Fruit fly (Drosophila melanogaster) whole organism, adult: Measurements from ENCODE around the gene CG31183.

Experiments used
- CG11617 ChIP-seq: fragments of 200-800 bp; sonication (Bioruptor generic); optimal IDR thresholded peaks from 2 replicates; lab custom pipeline; 2017; ENCODE audit warnings: mild to moderate bottlenecking, missing biosample characterization, missing genetic modification reagents, missing genetic modification characterization
- CG12768 ChIP-seq: fragments of 200-800 bp; sonication (Bioruptor generic); optimal IDR thresholded peaks from 2 replicates; lab custom pipeline; 2017; ENCODE audit warnings: missing biosample characterization, missing genetic modification characterization, mild to moderate bottlenecking, moderate library complexity, missing genetic modification reagents
- CG14711 ChIP-seq: fragments of 200-800 bp; sonication (Bioruptor generic); optimal IDR thresholded peaks from 2 replicates; lab custom pipeline; 2018; ENCODE audit warnings: missing biosample characterization, mild to moderate bottlenecking, missing genetic modification characterization, moderate library complexity
- CG1620 ChIP-seq: fragments of 200-800 bp; sonication (Bioruptor generic); optimal IDR thresholded peaks from 2 replicates; lab custom pipeline; 2016; ENCODE audit warnings: missing biosample characterization, missing genetic modification characterization
- CG33017 ChIP-seq: fragments of 200-800 bp; sonication (Bioruptor generic); optimal IDR thresholded peaks from 2 replicates; lab custom pipeline; 2018; ENCODE audit warnings: missing biosample characterization, mild to moderate bottlenecking, missing genetic modification characterization, moderate library complexity
- CG5204 ChIP-seq: fragments of 200-800 bp; sonication (Bioruptor generic); optimal IDR thresholded peaks from 2 replicates; lab custom pipeline; 2016; ENCODE audit warnings: missing biosample characterization, missing genetic modification characterization
- CG7045 ChIP-seq: fragments of 200-800 bp; sonication (Bioruptor generic); optimal IDR thresholded peaks from 2 replicates; lab custom pipeline; 2017; ENCODE audit warnings: missing biosample characterization, mild to moderate bottlenecking, missing genetic modification characterization
- CG7101 ChIP-seq: fragments of 200-800 bp; sonication (Bioruptor generic); optimal IDR thresholded peaks from 2 replicates; lab custom pipeline; 2018; ENCODE audit warnings: missing biosample characterization, mild to moderate bottlenecking, missing genetic modification characterization, moderate library complexity
- Clk ChIP-seq: fragments of 200-800 bp; sonication (Bioruptor generic); optimal IDR thresholded peaks from 2 replicates; lab custom pipeline; 2017; ENCODE audit warnings: missing biosample characterization, missing genetic modification characterization
- Crg-1 ChIP-seq: fragments of 200-800 bp; sonication (Bioruptor generic); optimal IDR thresholded peaks from 2 replicates; lab custom pipeline; 2016; ENCODE audit warnings: missing biosample characterization, missing genetic modification characterization
- Hr96 ChIP-seq: fragments of 200-800 bp; sonication (Bioruptor generic); optimal IDR thresholded peaks from 2 replicates; lab custom pipeline; 2016; ENCODE audit warnings: missing biosample characterization, missing genetic modification characterization
- Mnt ChIP-seq: fragments of 200-800 bp; sonication (Bioruptor generic); optimal IDR thresholded peaks from 2 replicates; lab custom pipeline; 2016; ENCODE audit warnings: missing biosample characterization, mild to moderate bottlenecking, missing genetic modification characterization
- bab1 ChIP-seq: fragments of 200-800 bp; sonication (Bioruptor generic); optimal IDR thresholded peaks from 3 replicates; lab custom pipeline; 2019; ENCODE audit warnings: missing biosample characterization, mild to moderate bottlenecking, missing genetic modification characterization, moderate library complexity
- cic ChIP-seq: fragments of 200-800 bp; sonication (Bioruptor generic); optimal IDR thresholded peaks from 2 replicates; lab custom pipeline; 2017; ENCODE audit warnings: missing biosample characterization, mild to moderate bottlenecking, missing genetic modification characterization, moderate library complexity
- cnc ChIP-seq, 2 experiments: fragments of >200 bp; optimal IDR thresholded peaks; 2 replicates each; lab custom pipeline; 2017
- kay ChIP-seq: fragments of 200-800 bp; sonication (Bioruptor generic); peaks from one replicate; lab custom pipeline; 2016; ENCODE audit warnings: missing biosample characterization, missing genetic modification characterization, borderline replicate concordance
- ovo ChIP-seq: fragments of 200-800 bp; sonication (Bioruptor generic); optimal IDR thresholded peaks from 2 replicates; lab custom pipeline; 2016; ENCODE audit warnings: missing biosample characterization, missing genetic modification characterization
- pad ChIP-seq: fragments of 200-800 bp; sonication (Bioruptor generic); optimal IDR thresholded peaks from 3 replicates; lab custom pipeline; 2017; ENCODE audit warnings: missing biosample characterization, missing genetic modification characterization, mild to moderate bottlenecking, moderate library complexity, missing genetic modification reagents
- tj ChIP-seq: fragments of 200-800 bp; sonication (Bioruptor generic); optimal IDR thresholded peaks from 3 replicates; lab custom pipeline; 2017; ENCODE audit warnings: missing biosample characterization, mild to moderate bottlenecking, missing genetic modification characterization, moderate library complexity
- toe ChIP-seq: fragments of 200-800 bp; sonication (Bioruptor generic); optimal IDR thresholded peaks from 2 replicates; lab custom pipeline; 2016; ENCODE audit warnings: missing biosample characterization, missing genetic modification characterization

Gene CG31183

DNA sequence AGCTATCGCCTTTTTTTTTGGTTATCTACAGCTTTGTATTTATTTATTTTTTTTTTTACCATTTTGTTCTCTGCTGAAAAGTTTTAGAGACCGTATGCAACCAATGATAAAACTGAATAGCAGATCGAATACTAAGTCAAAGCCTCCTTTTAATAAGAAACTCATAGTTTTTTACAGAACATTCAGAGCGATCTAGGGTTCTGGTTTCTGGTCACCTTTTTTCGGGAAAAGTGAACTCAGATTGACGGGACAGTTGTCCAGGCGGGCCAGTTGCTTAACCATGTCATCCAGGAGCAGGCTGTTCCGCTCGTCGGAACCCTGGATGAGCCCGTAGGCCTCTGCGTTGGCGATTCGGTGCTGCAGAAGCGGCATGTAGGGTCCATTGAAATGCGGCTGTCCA, 42.4 kb downstream of the CG31183 start, which contains the start of gene CG43318:
Gene CG43318 (minus strand): TSS at position 101 of the 400 bp plus-strand sequence.
- TF ChIP-seq cic (GFP tag; lab: Kevin White, UChicago): no peak
- TF ChIP-seq toe (GFP tag; lab: Kevin White, UChicago): no peak
- TF ChIP-seq bab1 (GFP tag; lab: Kevin White, UChicago): no peak
- TF ChIP-seq kay: no peak
- no peak for TF ChIP-seq CG7101 (tag; lab: Kevin White, UChicago)
- no peak for TF ChIP-seq pad (GFP tag; lab: Kevin White, UChicago)
- TF ChIP-seq CG7045 (GFP tag; lab: Kevin White, UChicago): no peak
- no peak for TF ChIP-seq Clk (GFP tag; lab: Kevin White, UChicago)
- TF ChIP-seq Crg-1 (GFP tag; lab: Kevin White, UChicago): no peak
- no peak for TF ChIP-seq CG11617 (GFP tag; lab: Kevin White, UChicago)

dm6 chr3R:15832525-15832924, 43.2 kb downstream of the CG31183 start, which contains the start of gene rec:
rec (minus strand) TSS chr3R:15832632.
- TF ChIP-seq CG14711 (tag; lab: Kevin White, UChicago) (no peak), CG7045 (GFP tag; lab: Kevin White, UChicago) (no peak), Crg-1 (GFP tag; lab: Kevin White, UChicago) (no peak), Mnt (no peak), kay (no peak), CG1620 (GFP tag; lab: Kevin White, UChicago) (no peak), CG12768 (GFP tag; lab: Kevin White, UChicago) (no peak), pad (GFP tag; lab: Kevin White, UChicago) (no peak), bab1 (GFP tag; lab: Kevin White, UChicago) (no peak), toe (GFP tag; lab: Kevin White, UChicago) (no peak)

dm6 chr3R:15827559-15827958, 48.2 kb downstream of the CG31183 start:
- TF ChIP-seq CG7045 (GFP tag; lab: Kevin White, UChicago) (no peak), kay (peak; percentile 20)

dm6 chr3R:15825521-15825920, 50.2 kb downstream of the CG31183 start, which contains the start of gene CG4576:
CG4576 (plus strand) TSS chr3R:15825747.
- TF ChIP-seq Hr96 (GFP tag; lab: Kevin White, UChicago) (no peak), CG33017 (no peak), cnc (optimal IDR thresholded peaks at IDR 0.05; lab: Kevin White, UChicago) (no peak), Clk (GFP tag; lab: Kevin White, UChicago) (no peak), CG14711 (tag; lab: Kevin White, UChicago) (no peak), cic (GFP tag; lab: Kevin White, UChicago) (no peak), CG7045 (GFP tag; lab: Kevin White, UChicago) (no peak), kay (no peak), Crg-1 (GFP tag; lab: Kevin White, UChicago) (no peak), CG1620 (GFP tag; lab: Kevin White, UChicago) (no peak), tj (GFP tag; lab: Kevin White, UChicago) (no peak), ovo (no peak), toe (GFP tag; lab: Kevin White, UChicago) (no peak), CG7101 (tag; lab: Kevin White, UChicago) (no peak), CG11617 (GFP tag; lab: Kevin White, UChicago) (no peak), CG12768 (GFP tag; lab: Kevin White, UChicago) (no peak), Mnt (no peak), bab1 (GFP tag; lab: Kevin White, UChicago) (no peak), CG5204 (GFP tag; lab: Kevin White, UChicago) (no peak)

DNA sequence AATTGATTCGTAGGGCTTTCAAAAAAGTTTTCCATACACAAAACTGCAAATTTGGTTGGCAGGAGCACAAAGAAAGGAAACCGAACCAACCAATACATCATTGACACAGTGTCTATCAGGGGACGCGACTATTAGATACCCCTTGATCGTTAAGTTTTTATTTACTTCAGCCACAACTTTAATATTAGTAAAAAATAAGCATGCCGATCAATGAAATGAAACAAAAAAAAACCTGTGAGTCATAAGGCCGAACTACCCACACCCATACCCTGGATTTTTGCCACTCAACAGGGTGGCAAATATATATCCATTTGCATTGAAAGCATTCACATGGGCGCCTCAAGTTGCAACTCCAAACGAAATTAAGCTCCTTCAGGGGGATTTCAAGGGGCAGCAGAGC, 59.5 kb downstream of the CG31183 start:
- TF ChIP-seq CG7045 (GFP tag; lab: Kevin White, UChicago) (no peak), CG14711 (tag; lab: Kevin White, UChicago) (no peak), cnc (optimal IDR thresholded peaks at IDR 0.05; lab: Kevin White, UChicago) (no peak), toe (GFP tag; lab: Kevin White, UChicago) (no peak)

- no peak for TF ChIP-seq pad (GFP tag; lab: Kevin White, UChicago)
- TF ChIP-seq cic (GFP tag; lab: Kevin White, UChicago): no peak
- TF ChIP-seq bab1 (GFP tag; lab: Kevin White, UChicago): peak; percentile 31
- no peak for TF ChIP-seq CG1620 (GFP tag; lab: Kevin White, UChicago)
Measured at dm6 chr3R:15814150-15814549, 61.6 kb downstream of the CG31183 start.

- TF ChIP-seq cnc (optimal IDR thresholded peaks at IDR 0.05; lab: Kevin White, UChicago): no peak
- TF ChIP-seq CG7101 (tag; lab: Kevin White, UChicago): no peak
- TF ChIP-seq kay: no peak
Measured at dm6 chr3R:15810369-15810768, 65.4 kb downstream of the CG31183 start.
